Fruit fly (Drosophila melanogaster): ENCODE results near the gene CG12239.

dm6 chrX:5744277-5744846, 47.6 kb upstream of the CG12239 start:
- no peak for TF ChIP-seq usp (GFP tag; optimal IDR thresholded peaks at IDR 0.05)
- TF ChIP-seq Dif (GFP tag; optimal IDR thresholded peaks at IDR 0.05; ENCODE audit: partially characterized antibody), result no peak
- no peak for TF ChIP-seq CrebA (GFP tag; optimal IDR thresholded peaks at IDR 0.05; ENCODE audit: borderline replicate concordance)
- no peak for TF ChIP-seq OdsH (GFP tag; optimal IDR thresholded peaks at IDR 0.05)
- no peak for TF ChIP-seq h (GFP tag; optimal IDR thresholded peaks at IDR 0.05)
- no peak for TF ChIP-seq sv (GFP tag; optimal IDR thresholded peaks at IDR 0.05)
- no peak for TF ChIP-seq Dfd (GFP tag; optimal IDR thresholded peaks at IDR 0.05)
- no peak for TF ChIP-seq GATAd (GFP tag; optimal IDR thresholded peaks at IDR 0.05)
- no peak for TF ChIP-seq sage (GFP tag; optimal IDR thresholded peaks at IDR 0.05)

All from whole organism, wandering third instar larva.